Worm (Caenorhabditis elegans): Measurements from ENCODE around the gene fbxc-27.

ce11 chrII:866801-867200, 42.8 kb upstream of the fbxc-27 start, which contains the start of gene Y46B2A.3:
- TF ChIP-seq sptf-1 (tag; optimal IDR thresholded peaks at IDR 0.05) (no peak), nhr-90 (tag; optimal IDR thresholded peaks at IDR 0.05; ENCODE audit: poor library complexity) (no peak), nhr-84 (tag; optimal IDR thresholded peaks at IDR 0.05) (no peak), unc-62 (GFP tag; optimal IDR thresholded peaks at IDR 0.05) (no peak), pag-3 (tag; optimal IDR thresholded peaks at IDR 0.05; ENCODE audit: borderline replicate concordance, insufficient read depth) (no peak), nhr-20 (tag; optimal IDR thresholded peaks at IDR 0.05) (no peak), mep-1 (tag; optimal IDR thresholded peaks at IDR 0.05) (no peak), blmp-1 (tag; optimal IDR thresholded peaks at IDR 0.05) (no peak), snpc-4 (tag; optimal IDR thresholded peaks at IDR 0.05) (no peak)

Measured in whole organism, L1 larva.